Worm (Caenorhabditis elegans) whole organism, L1 larva: ENCODE data around the gene T20D3.5.

Experiments used
- C04F5.9 ChIP-seq: sonication (generic microtip); optimal IDR thresholded peaks from 2 replicates; lab custom pipeline; 2016; ENCODE audit warnings: missing genetic modification characterization, missing compliant biosample characterization
- Y116A8C.19 ChIP-seq: sonication (generic microtip); optimal IDR thresholded peaks from 2 replicates; lab custom pipeline; 2016; ENCODE audit warnings: missing compliant biosample characterization, missing genetic modification characterization, borderline replicate concordance
- aly-2 ChIP-seq: fragments of 150-350 bp; optimal IDR thresholded peaks from 2 replicates; lab custom pipeline; 2014; ENCODE audit warnings: missing biosample characterization, missing genetic modification characterization
- ama-1 ChIP-seq: fragments of 150-350 bp; optimal IDR thresholded peaks from 2 replicates; lab custom pipeline; 2014
- ceh-8 ChIP-seq: fragments of 200-800 bp; sonication (Bioruptor generic); optimal IDR thresholded peaks from 2 replicates; lab custom pipeline; 2018; ENCODE audit warnings: mild to moderate bottlenecking, missing genetic modification characterization, moderate library complexity, missing compliant biosample characterization
- dpl-1 ChIP-seq, 3 experiments: fragments of 150-350 bp in 2 of 3; sonication (generic microtip) in 1 of 3; optimal IDR thresholded peaks; 2 replicates each; lab custom pipeline; 2014 to 2017; ENCODE audit warnings: missing biosample characterization in 3 of 3, missing genetic modification characterization in 3 of 3, missing genetic modification reagents in 3 of 3
- efl-1 ChIP-seq, 4 experiments: fragments of 150-350 bp; optimal IDR thresholded peaks in 3 of 4; peaks in 1 of 4; 1 replicate in 1 of 4; 2 replicates in 3 of 4; lab custom pipeline; 2014; ENCODE audit warnings: missing biosample characterization in 2 of 4, missing genetic modification characterization in 2 of 4, missing genetic modification reagents in 2 of 4
- efl-3 ChIP-seq: fragments of 200-800 bp; sonication (Bioruptor generic); optimal IDR thresholded peaks from 2 replicates; lab custom pipeline; 2018; ENCODE audit warnings: mild to moderate bottlenecking, missing genetic modification characterization, missing compliant biosample characterization
- egl-13 ChIP-seq: sonication (generic microtip); optimal IDR thresholded peaks from 2 replicates; lab custom pipeline; 2016; ENCODE audit warnings: missing genotype, missing genetic modification reagents, missing genetic modification characterization, missing compliant biosample characterization
- elt-2 ChIP-seq: sonication (generic microtip); optimal IDR thresholded peaks from 2 replicates; lab custom pipeline; 2016; ENCODE audit warnings: missing genetic modification characterization, mild to moderate bottlenecking, inconsistent platforms, missing compliant biosample characterization, missing genetic modification reagents
- elt-3 ChIP-seq, 6 experiments: fragments of 150-350 bp in 1 of 6; sonication (generic microtip); optimal IDR thresholded peaks; 2 replicates each; lab custom pipeline; 2017 to 2018; ENCODE audit warnings: missing biosample characterization in 6 of 6, missing genetic modification characterization in 6 of 6, inconsistent platforms in 1 of 6
- fkh-10 ChIP-seq: sonication (generic microtip); optimal IDR thresholded peaks from 2 replicates; lab custom pipeline; 2017; ENCODE audit warnings: missing biosample characterization, missing genetic modification reagents, missing genetic modification characterization
- fkh-8 ChIP-seq: sonication (generic microtip); optimal IDR thresholded peaks from 2 replicates; lab custom pipeline; 2016; ENCODE audit warnings: mild to moderate bottlenecking, missing genetic modification characterization, missing compliant biosample characterization
- hlh-4 ChIP-seq: sonication (generic microtip); optimal IDR thresholded peaks from 2 replicates; lab custom pipeline; 2016; ENCODE audit warnings: mild to moderate bottlenecking, missing genetic modification characterization, missing compliant biosample characterization
- hpl-2 ChIP-seq: fragments of 150-350 bp; optimal IDR thresholded peaks from 2 replicates; lab custom pipeline; 2014; ENCODE audit warnings: missing biosample characterization, missing genetic modification reagents, missing genetic modification characterization
- isw-1 ChIP-seq: fragments of 200-800 bp; sonication (Bioruptor generic); IDR thresholded peaks from 2 replicates; pipeline ENCODE4 v1.3.6; 2022; ENCODE audit warnings: missing genetic modification characterization, missing compliant biosample characterization
- lin-35 ChIP-seq, 2 experiments: fragments of 150-350 bp; optimal IDR thresholded peaks; 2 replicates each; lab custom pipeline; 2014; ENCODE audit warnings: missing biosample characterization in 2 of 2, missing genetic modification characterization in 2 of 2, missing genetic modification reagents in 2 of 2
- lir-3 ChIP-seq: sonication (generic microtip); optimal IDR thresholded peaks from 2 replicates; lab custom pipeline; 2016; ENCODE audit warnings: mild to moderate bottlenecking, missing genetic modification characterization, moderate library complexity, missing compliant biosample characterization; ENCODE audit not compliant: poor library complexity
- nhr-11 ChIP-seq: fragments of 150-350 bp; optimal IDR thresholded peaks from 2 replicates; lab custom pipeline; 2014; ENCODE audit warnings: missing biosample characterization, missing genetic modification characterization
- nhr-19 ChIP-seq: fragments of 200-800 bp; sonication (Bioruptor generic); conservative IDR thresholded peaks from 2 replicates; pipeline ENCODE4 v1.3.6; 2022; ENCODE audit warnings: missing genetic modification characterization, missing compliant biosample characterization
- nhr-47 ChIP-seq: sonication (generic microtip); optimal IDR thresholded peaks from 2 replicates; lab custom pipeline; 2016; ENCODE audit warnings: mild to moderate bottlenecking, missing genetic modification characterization, moderate library complexity, missing compliant biosample characterization
- nhr-77 ChIP-seq: fragments of 150-350 bp; optimal IDR thresholded peaks from 2 replicates; lab custom pipeline; 2014; ENCODE audit warnings: missing biosample characterization, missing genetic modification characterization
- nhr-85 ChIP-seq: sonication (generic microtip); peaks from one replicate; lab custom pipeline; 2016; ENCODE audit warnings: missing genetic modification characterization, inconsistent platforms, missing compliant biosample characterization
- nhr-90 ChIP-seq: sonication (generic microtip); optimal IDR thresholded peaks from 2 replicates; lab custom pipeline; 2016; ENCODE audit warnings: mild to moderate bottlenecking, missing genetic modification characterization, missing compliant biosample characterization; ENCODE audit not compliant: poor library complexity
- pag-3 ChIP-seq: sonication (generic microtip); optimal IDR thresholded peaks from 2 replicates; lab custom pipeline; 2017; ENCODE audit warnings: missing genetic modification characterization, mild to moderate bottlenecking, missing compliant biosample characterization, antibody characterized with exemption, borderline replicate concordance; ENCODE audit not compliant: insufficient read depth
- rnt-1 ChIP-seq: sonication (generic microtip); optimal IDR thresholded peaks from 2 replicates; lab custom pipeline; 2016; ENCODE audit warnings: mild to moderate bottlenecking, missing genetic modification characterization, moderate library complexity, missing compliant biosample characterization
- skn-1 ChIP-seq: fragments of 150-350 bp; optimal IDR thresholded peaks from 2 replicates; lab custom pipeline; 2014; ENCODE audit warnings: missing biosample characterization, missing genetic modification characterization
- sptf-1 ChIP-seq: fragments of 150-350 bp; optimal IDR thresholded peaks from 2 replicates; lab custom pipeline; 2014; ENCODE audit warnings: missing biosample characterization, missing genetic modification characterization
- swsn-7 ChIP-seq: sonication (generic microtip); optimal IDR thresholded peaks from 2 replicates; lab custom pipeline; 2016; ENCODE audit warnings: missing genetic modification characterization, missing compliant biosample characterization
- tbx-2 ChIP-seq: sonication (generic microtip); optimal IDR thresholded peaks from 2 replicates; lab custom pipeline; 2016; ENCODE audit warnings: missing genetic modification characterization, missing compliant biosample characterization
- unc-130 ChIP-seq: fragments of 150-350 bp; optimal IDR thresholded peaks from 2 replicates; lab custom pipeline; 2017; ENCODE audit warnings: missing biosample characterization, missing genetic modification characterization, inconsistent platforms
- unc-62 ChIP-seq: fragments of 150-350 bp; optimal IDR thresholded peaks from 2 replicates; lab custom pipeline; 2014; ENCODE audit warnings: missing biosample characterization, missing genetic modification reagents, missing genetic modification characterization
- unc-86 ChIP-seq: sonication (generic microtip); optimal IDR thresholded peaks from 2 replicates; lab custom pipeline; 2016; ENCODE audit warnings: missing genetic modification characterization, missing compliant biosample characterization
- unc-98 ChIP-seq: fragments of 200-800 bp; sonication (Bioruptor generic); IDR thresholded peaks from 2 replicates; pipeline ENCODE4 v1.3.6; 2022; ENCODE audit warnings: missing genetic modification characterization, missing compliant biosample characterization
- xbp-1 ChIP-seq: sonication (generic microtip); optimal IDR thresholded peaks from 2 replicates; lab custom pipeline; 2016; ENCODE audit warnings: missing genetic modification characterization, missing compliant biosample characterization
- zip-4 ChIP-seq: fragments of 200-800 bp; sonication (Bioruptor generic); optimal IDR thresholded peaks from 2 replicates; lab custom pipeline; 2018; ENCODE audit warnings: mild to moderate bottlenecking, missing genetic modification characterization, moderate library complexity, missing compliant biosample characterization
- ztf-11 ChIP-seq, 2 experiments: sonication (generic microtip); optimal IDR thresholded peaks; 2 replicates each; lab custom pipeline; 2016 to 2017; ENCODE audit warnings: missing genetic modification characterization in 2 of 2, missing biosample characterization in 1 of 2, missing compliant biosample characterization in 1 of 2
- ztf-4 ChIP-seq: fragments of 150-350 bp; optimal IDR thresholded peaks from 2 replicates; lab custom pipeline; 2014; ENCODE audit warnings: missing biosample characterization, missing genetic modification characterization

The T20D3.5 gene

DNA sequence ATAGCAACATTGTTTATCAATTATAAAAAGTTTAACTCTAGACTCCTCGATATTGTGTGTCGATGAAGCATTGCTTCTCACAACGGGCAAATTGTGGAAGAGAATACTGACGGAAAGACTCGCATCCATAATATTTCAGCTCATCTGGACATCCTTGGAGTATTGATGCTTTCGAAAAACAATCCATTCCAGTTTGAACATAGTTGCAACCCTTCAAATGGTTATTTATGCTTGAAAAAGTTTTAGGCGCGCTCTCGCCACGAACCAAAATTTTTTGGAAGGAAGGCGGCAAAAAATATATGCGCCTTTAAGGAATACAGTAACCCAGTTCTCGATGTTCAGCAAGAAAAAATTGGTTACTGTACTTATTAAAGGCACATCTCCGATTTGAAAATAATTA is 14.4 kb upstream of the T20D3.5 start:
- TF ChIP-seq hlh-4, result no peak
- peak; percentile 0 for TF ChIP-seq nhr-90
- peak in 1 of 2 experiments; percentile 6 for TF ChIP-seq lin-35 (GFP tag; optimal IDR thresholded peaks at IDR 0.05; lab: Kevin White, UChicago)
- TF ChIP-seq nhr-47 (tag; lab: Kevin White, UChicago), result peak; percentile 7
- peak; percentile 8 for TF ChIP-seq hpl-2 (GFP tag; lab: Kevin White, UChicago)
- no peak for TF ChIP-seq unc-130
- no peak for TF ChIP-seq efl-1 (optimal IDR thresholded peaks at IDR 0.05; lab: Kevin White, UChicago)
- TF ChIP-seq efl-1 (GFP tag; optimal IDR thresholded peaks at IDR 0.05 in 1 of 2; lab: Kevin White, UChicago), result peak in 1 of 2 experiments; percentile 68

DNA sequence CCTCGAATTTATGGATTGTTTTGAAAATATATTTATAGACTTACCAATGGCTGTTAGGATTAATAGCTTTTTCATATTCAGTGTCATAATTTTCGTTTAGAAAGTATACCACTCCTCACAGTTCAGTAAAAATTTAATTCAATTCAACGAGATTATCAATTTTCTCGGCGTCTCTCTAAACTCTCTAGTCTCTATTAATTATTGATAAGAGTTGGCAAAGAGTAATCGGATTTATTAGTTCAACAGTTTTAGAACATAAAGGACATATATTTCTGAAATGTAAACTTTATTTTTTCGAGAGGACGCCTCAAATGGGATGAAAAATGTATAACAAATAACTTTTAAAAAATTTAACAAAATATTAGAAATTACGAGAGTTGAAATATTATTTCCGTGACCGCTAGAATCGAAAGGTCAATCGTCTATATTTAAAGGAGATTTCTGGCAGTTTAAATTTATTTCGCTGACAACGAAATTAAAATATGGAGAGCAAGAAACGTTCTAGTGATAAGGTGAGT is 12.8 kb upstream of the T20D3.5 start, which contains the start of the genes nspg-11 and F49C12.15:
Gene nspg-11 (minus strand): TSS at position 101 of the 518 bp plus-strand sequence.
Gene F49C12.15 (plus strand): TSS at position 468 of the 518 bp plus-strand sequence.
- no peak for TF ChIP-seq pag-3 (tag; lab: Kevin White, UChicago)
- TF ChIP-seq ztf-11 (tag; optimal IDR thresholded peaks at IDR 0.05; lab: Kevin White, UChicago), result no peak
- TF ChIP-seq elt-3 (tag; optimal IDR thresholded peaks at IDR 0.05; lab: Kevin White, UChicago), result no peak
- no peak for TF ChIP-seq fkh-8 (tag; lab: Kevin White, UChicago)
- no peak for TF ChIP-seq unc-98
- no peak for TF ChIP-seq rnt-1 (tag; lab: Kevin White, UChicago)
- no peak for TF ChIP-seq ceh-8 (GFP tag; lab: Kevin White, UChicago)
- no peak for TF ChIP-seq efl-3 (GFP tag; lab: Kevin White, UChicago)
- no peak for TF ChIP-seq ztf-4 (tag; lab: Kevin White, UChicago)
- TF ChIP-seq xbp-1 (tag; lab: Kevin White, UChicago), result no peak
- no peak for TF ChIP-seq lir-3 (tag; lab: Kevin White, UChicago)
- no peak for TF ChIP-seq Y116A8C.19 (tag; lab: Kevin White, UChicago)
- TF ChIP-seq skn-1 (tag; lab: Kevin White, UChicago), result no peak
- no peak for TF ChIP-seq sptf-1
- no peak for TF ChIP-seq egl-13 (tag; lab: Kevin White, UChicago)
- no peak for TF ChIP-seq dpl-1 (GFP tag; optimal IDR thresholded peaks at IDR 0.05; lab: Kevin White, UChicago)
- TF ChIP-seq unc-86 (tag; lab: Kevin White, UChicago), result no peak
- no peak for TF ChIP-seq nhr-85 (tag; lab: Kevin White, UChicago)
- TF ChIP-seq nhr-77 (tag; lab: Kevin White, UChicago), result no peak
- no peak for TF ChIP-seq swsn-7 (tag; lab: Kevin White, UChicago)
- TF ChIP-seq, all 84 proteins: peak for 0

- no peak for TF ChIP-seq lin-35 (GFP tag; optimal IDR thresholded peaks at IDR 0.05; lab: Kevin White, UChicago)
- no peak for TF ChIP-seq efl-3 (GFP tag; lab: Kevin White, UChicago)
- TF ChIP-seq elt-2, result no peak
- TF ChIP-seq nhr-77 (tag; lab: Kevin White, UChicago), result no peak
- TF ChIP-seq fkh-8 (tag; lab: Kevin White, UChicago), result no peak
- no peak for TF ChIP-seq aly-2 (tag; lab: Kevin White, UChicago)
- no peak for TF ChIP-seq Y116A8C.19 (tag; lab: Kevin White, UChicago)
- no peak for TF ChIP-seq C04F5.9 (tag; lab: Kevin White, UChicago)
- no peak for TF ChIP-seq skn-1 (tag; lab: Kevin White, UChicago)
- no peak for TF ChIP-seq zip-4 (GFP tag; lab: Kevin White, UChicago)
- no peak for TF ChIP-seq rnt-1 (tag; lab: Kevin White, UChicago)
Measured at ce11 chrIV:9327706-9328105, 9.1 kb upstream of the T20D3.5 start, which contains the start of gene clec-183. clec-183 (plus strand) TSS chrIV:9328006.

DNA sequence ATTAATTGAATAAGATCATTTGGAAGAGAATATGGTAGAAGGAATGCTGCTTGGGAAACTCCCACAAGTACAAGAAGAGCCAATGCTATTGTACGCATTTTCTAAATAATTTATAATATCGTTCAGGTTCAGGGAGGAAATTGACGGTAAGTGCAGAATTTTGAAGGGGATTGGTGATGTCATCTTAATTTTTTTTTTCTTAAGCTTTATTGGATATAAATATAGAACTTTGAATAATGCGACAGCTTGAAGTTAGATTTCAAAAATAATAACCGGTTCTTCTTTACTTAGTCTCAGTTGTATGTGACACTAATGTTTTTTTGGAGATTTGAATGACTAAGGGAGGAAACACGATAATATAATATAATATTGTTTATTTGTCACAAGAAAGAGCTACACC is 6.1 kb upstream of the T20D3.5 start, which contains the start of gene nspg-7.1:
Gene nspg-7.1 (minus strand): TSS at position 101 of the 400 bp plus-strand sequence.
- TF ChIP-seq fkh-10 (GFP tag; lab: Kevin White, UChicago), result no peak
- no peak for TF ChIP-seq nhr-19
- no peak for TF ChIP-seq nhr-77 (tag; lab: Kevin White, UChicago)
- TF ChIP-seq unc-62 (GFP tag; lab: Kevin White, UChicago), result no peak
- TF ChIP-seq tbx-2, result no peak
- no peak for TF ChIP-seq nhr-47 (tag; lab: Kevin White, UChicago)
- no peak for TF ChIP-seq isw-1 (GFP tag; lab: Robert Waterston, UW)
- TF ChIP-seq nhr-11 (tag; lab: Kevin White, UChicago), result no peak
- TF ChIP-seq elt-3 (tag; optimal IDR thresholded peaks at IDR 0.05; lab: Kevin White, UChicago), result no peak
- TF ChIP-seq ama-1 (lab: Kevin White, UChicago), result no peak
- TF ChIP-seq nhr-90, result no peak
